Worm (Caenorhabditis elegans) whole organism, L4 larva: ENCODE data around the gene piit-1.

ENCODE experiments used
- F37D6.2 ChIP-seq: sonication (generic microtip); optimal IDR thresholded peaks from 2 replicates; lab custom pipeline; 2016; ENCODE audit warnings: mild to moderate bottlenecking, missing genetic modification characterization, missing compliant biosample characterization
- F49E8.2 ChIP-seq: sonication (generic microtip); optimal IDR thresholded peaks from 2 replicates; lab custom pipeline; 2016; ENCODE audit warnings: missing compliant biosample characterization, mild to moderate bottlenecking, missing genetic modification characterization, borderline replicate concordance
- R02D3.7 ChIP-seq: fragments of 150-350 bp; sonication (generic microtip); optimal IDR thresholded peaks from 3 replicates; lab custom pipeline; 2014; ENCODE audit warnings: missing biosample characterization, missing genetic modification characterization
- arid-1 ChIP-seq: fragments of 200-800 bp; sonication (Bioruptor generic); conservative IDR thresholded peaks from 2 replicates; pipeline ENCODE4 v1.3.6; 2022; ENCODE audit warnings: missing genetic modification reagents, missing genetic modification characterization, missing compliant biosample characterization
- ceh-82 ChIP-seq: sonication (generic microtip); optimal IDR thresholded peaks from 2 replicates; lab custom pipeline; 2017; ENCODE audit warnings: missing biosample characterization, missing genetic modification characterization
- cey-2 ChIP-seq: sonication (generic microtip); optimal IDR thresholded peaks from 3 replicates; lab custom pipeline; 2017; ENCODE audit warnings: missing genetic modification characterization, mild to moderate bottlenecking, missing compliant biosample characterization, antibody characterized with exemption, borderline replicate concordance; ENCODE audit not compliant: insufficient read depth
- ctbp-1 ChIP-seq: fragments of 200-800 bp; sonication (Bioruptor generic); IDR thresholded peaks from 2 replicates; pipeline ENCODE4 v1.3.6; 2022; ENCODE audit warnings: missing genetic modification reagents, missing genetic modification characterization, missing compliant biosample characterization
- daf-16 ChIP-seq, 3 experiments: sonication (generic microtip); optimal IDR thresholded peaks; 2 replicates each; lab custom pipeline; 2016 to 2017; ENCODE audit warnings: missing genetic modification characterization in 3 of 3, missing genetic modification reagents in 3 of 3, mild to moderate bottlenecking in 2 of 3, missing compliant biosample characterization in 2 of 3, missing biosample characterization in 1 of 3, moderate library complexity in 1 of 3
- dmd-8 ChIP-seq: fragments of 200-800 bp; sonication (Bioruptor generic); IDR thresholded peaks from 2 replicates; pipeline ENCODE4 v1.3.6; 2022; ENCODE audit warnings: missing genetic modification characterization, missing compliant biosample characterization
- duxl-1 ChIP-seq: sonication (generic microtip); optimal IDR thresholded peaks from 2 replicates; lab custom pipeline; 2016; ENCODE audit warnings: mild to moderate bottlenecking, missing genetic modification characterization, moderate library complexity, missing compliant biosample characterization; ENCODE audit not compliant: poor library complexity
- fos-1 ChIP-seq: fragments of 150-350 bp; optimal IDR thresholded peaks from 2 replicates; lab custom pipeline; 2014; ENCODE audit warnings: missing biosample characterization, missing genetic modification characterization
- hlh-30 ChIP-seq: sonication (generic microtip); optimal IDR thresholded peaks from 2 replicates; lab custom pipeline; 2017; ENCODE audit warnings: antibody characterized with exemption, mild to moderate bottlenecking, missing genetic modification characterization, missing compliant biosample characterization; ENCODE audit not compliant: insufficient read depth
- lir-3 ChIP-seq: sonication (generic microtip); optimal IDR thresholded peaks from 2 replicates; lab custom pipeline; 2016; ENCODE audit warnings: mild to moderate bottlenecking, missing genetic modification characterization, missing compliant biosample characterization
- lsy-2 ChIP-seq, 2 experiments: fragments of 150-350 bp in 1 of 2; sonication (generic microtip) in 1 of 2; optimal IDR thresholded peaks; 2 replicates each; lab custom pipeline; 2014 to 2017; ENCODE audit warnings: missing biosample characterization in 2 of 2, missing genetic modification characterization in 2 of 2
- madf-5 ChIP-seq, 2 experiments: fragments of 200-800 bp; sonication (Bioruptor generic); IDR thresholded peaks; 2 replicates each; pipeline ENCODE4 v1.3.6; 2022; ENCODE audit warnings: missing compliant biosample characterization in 2 of 2, missing genetic modification characterization in 2 of 2
- mep-1 ChIP-seq: fragments of 150-350 bp; sonication (generic microtip); optimal IDR thresholded peaks from 3 replicates; lab custom pipeline; 2014; ENCODE audit warnings: missing biosample characterization, missing genetic modification characterization
- mxl-2 ChIP-seq: fragments of 200-800 bp; sonication (Bioruptor generic); conservative IDR thresholded peaks from 2 replicates; pipeline ENCODE4 v1.3.6; 2022; ENCODE audit warnings: missing genetic modification reagents, missing genetic modification characterization, missing compliant biosample characterization
- mxl-3 ChIP-seq: fragments of 200-800 bp; sonication (Bioruptor generic); optimal IDR thresholded peaks from 2 replicates; lab custom pipeline; 2018; ENCODE audit warnings: mild to moderate bottlenecking, missing genetic modification characterization, missing compliant biosample characterization
- nhr-10 ChIP-seq: fragments of 150-350 bp; optimal IDR thresholded peaks from 2 replicates; lab custom pipeline; 2014; ENCODE audit warnings: missing biosample characterization, missing genetic modification characterization
- nhr-42 ChIP-seq: fragments of 200-800 bp; sonication (Bioruptor generic); IDR thresholded peaks from 2 replicates; pipeline ENCODE4 v1.3.6; 2022; ENCODE audit warnings: missing genetic modification characterization, missing compliant biosample characterization
- nhr-48 ChIP-seq: sonication (generic microtip); optimal IDR thresholded peaks from 2 replicates; lab custom pipeline; 2016; ENCODE audit warnings: mild to moderate bottlenecking, missing genetic modification characterization, missing compliant biosample characterization
- nhr-77 ChIP-seq: fragments of 150-350 bp; optimal IDR thresholded peaks from 2 replicates; lab custom pipeline; 2014; ENCODE audit warnings: missing biosample characterization, missing genetic modification characterization
- pha-4 ChIP-seq, 2 experiments: fragments of 150-350 bp in 1 of 2; fragments of 200-800 bp in 1 of 2; sonication (Bioruptor generic) in 1 of 2; IDR thresholded peaks in 1 of 2; optimal IDR thresholded peaks in 1 of 2; 2 replicates each; pipeline versions ENCODE4 v1.3.6 to Lab custom; 2014 to 2022; ENCODE audit warnings: missing genetic modification characterization in 2 of 2, missing genetic modification reagents in 2 of 2, missing biosample characterization in 1 of 2, missing compliant biosample characterization in 1 of 2
- snpc-4 ChIP-seq: fragments of 150-350 bp; optimal IDR thresholded peaks from 2 replicates; lab custom pipeline; 2014; ENCODE audit warnings: missing biosample characterization, missing genetic modification characterization
- unc-130 ChIP-seq: sonication (generic microtip); optimal IDR thresholded peaks from 2 replicates; lab custom pipeline; 2016; ENCODE audit warnings: missing genetic modification reagents, missing genetic modification characterization, missing compliant biosample characterization
- unc-39 ChIP-seq: sonication (generic microtip); optimal IDR thresholded peaks from 2 replicates; lab custom pipeline; 2017; ENCODE audit warnings: missing biosample characterization, missing genetic modification characterization
- zip-11 ChIP-seq: fragments of 200-800 bp; sonication (Bioruptor generic); IDR thresholded peaks from 2 replicates; pipeline ENCODE4 v1.3.6; 2022; ENCODE audit warnings: missing genetic modification characterization, missing compliant biosample characterization

The piit-1 gene

DNA sequence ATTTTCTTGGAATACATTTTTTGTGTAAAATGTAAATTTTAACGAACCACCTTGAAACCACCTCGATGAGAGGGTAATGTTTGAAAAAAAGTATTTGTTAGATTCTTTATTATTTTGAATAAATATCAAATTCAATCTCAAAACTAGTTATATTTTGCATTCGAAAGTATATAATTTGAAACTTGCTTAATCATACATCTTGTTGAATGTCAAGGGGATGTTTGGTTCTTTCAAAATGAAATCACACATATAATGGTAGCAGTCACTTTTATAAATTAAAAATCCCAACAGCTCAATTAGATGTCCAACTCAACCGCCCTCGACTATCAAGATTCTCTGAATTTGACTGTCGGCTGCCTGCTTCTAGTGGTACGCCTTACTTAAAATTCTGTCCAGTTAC, 45.4 kb downstream of the piit-1 start, which contains the start of gene srx-87:
Gene srx-87, plus strand, starts transcription at position 301 of the 400 bp plus-strand sequence.
- TF ChIP-seq lsy-2 (tag; optimal IDR thresholded peaks at IDR 0.05; lab: Kevin White, UChicago): no peak
- TF ChIP-seq F49E8.2 (tag; lab: Kevin White, UChicago): no peak
- TF ChIP-seq nhr-42 (GFP tag; lab: Robert Waterston, UW): no peak
- no peak for TF ChIP-seq mep-1 (tag; lab: Kevin White, UChicago)
- no peak for TF ChIP-seq daf-16 (GFP tag; optimal IDR thresholded peaks at IDR 0.05; lab: Kevin White, UChicago)
- no peak for TF ChIP-seq daf-16 (tag; optimal IDR thresholded peaks at IDR 0.05; lab: Kevin White, UChicago)
- TF ChIP-seq zip-11: no peak
- TF ChIP-seq nhr-48 (tag; lab: Kevin White, UChicago): no peak
- TF ChIP-seq F37D6.2 (tag; lab: Kevin White, UChicago): no peak
- no peak for TF ChIP-seq hlh-30 (tag; lab: Kevin White, UChicago)
- no peak for TF ChIP-seq ceh-82
- no peak for TF ChIP-seq R02D3.7
- TF ChIP-seq unc-39: no peak
- TF ChIP-seq nhr-10 (tag; lab: Kevin White, UChicago): no peak
- TF ChIP-seq nhr-77 (tag; lab: Kevin White, UChicago): no peak
- TF ChIP-seq duxl-1 (tag; lab: Kevin White, UChicago): no peak
- no peak for TF ChIP-seq cey-2 (tag; lab: Kevin White, UChicago)
- TF ChIP-seq unc-130 (GFP tag; lab: Kevin White, UChicago): no peak
- TF ChIP-seq lir-3 (tag; lab: Kevin White, UChicago): no peak
- no peak for TF ChIP-seq mxl-2 (GFP tag; lab: Robert Waterston, UW)
- TF ChIP-seq, all 104 proteins: peak for 0

DNA sequence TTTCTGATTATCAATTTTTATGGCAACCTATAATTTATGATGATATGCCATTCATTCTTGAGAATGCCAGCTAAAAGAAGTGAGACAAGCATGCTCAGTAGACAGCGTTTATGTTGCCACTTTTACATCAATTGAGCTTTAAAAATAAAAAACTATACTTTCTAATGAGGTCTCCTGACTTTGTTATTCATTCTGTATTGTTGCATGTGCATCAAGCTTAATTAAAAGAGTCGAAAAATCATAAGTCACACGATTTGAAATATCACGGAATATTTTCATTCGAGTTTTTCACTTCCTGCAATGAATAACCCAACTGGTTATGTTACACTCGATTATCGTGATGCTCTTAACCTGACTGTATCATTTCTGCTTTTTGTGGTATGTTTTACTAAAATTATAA, 47.3 kb downstream of the piit-1 start, which contains the start of gene srx-86:
Gene srx-86, plus strand, starts transcription at position 301 of the 400 bp plus-strand sequence.
- TF ChIP-seq nhr-10 (tag; lab: Kevin White, UChicago): no peak
- no peak for TF ChIP-seq ctbp-1
- no peak for TF ChIP-seq pha-4 (GFP tag; IDR thresholded peaks at IDR 0.05; lab: Robert Waterston, UW)
- no peak for TF ChIP-seq pha-4 (tag; optimal IDR thresholded peaks at IDR 0.05; lab: Kevin White, UChicago)
- no peak for TF ChIP-seq arid-1 (GFP tag; lab: Robert Waterston, UW)
- no peak for TF ChIP-seq fos-1
- TF ChIP-seq nhr-42 (GFP tag; lab: Robert Waterston, UW): no peak
- no peak for TF ChIP-seq madf-5 (GFP tag; IDR thresholded peaks at IDR 0.05; lab: Robert Waterston, UW)
- no peak for TF ChIP-seq snpc-4
- no peak for TF ChIP-seq dmd-8 (GFP tag; lab: Robert Waterston, UW)
- TF ChIP-seq mxl-3 (GFP tag; lab: Kevin White, UChicago): no peak
